Fruit fly (Drosophila melanogaster): ENCODE results near the gene Vps60.
A peak's percentile ranks its signal among the peaks of the same experiment; 100 is the strongest.

Gene Vps60

DNA sequence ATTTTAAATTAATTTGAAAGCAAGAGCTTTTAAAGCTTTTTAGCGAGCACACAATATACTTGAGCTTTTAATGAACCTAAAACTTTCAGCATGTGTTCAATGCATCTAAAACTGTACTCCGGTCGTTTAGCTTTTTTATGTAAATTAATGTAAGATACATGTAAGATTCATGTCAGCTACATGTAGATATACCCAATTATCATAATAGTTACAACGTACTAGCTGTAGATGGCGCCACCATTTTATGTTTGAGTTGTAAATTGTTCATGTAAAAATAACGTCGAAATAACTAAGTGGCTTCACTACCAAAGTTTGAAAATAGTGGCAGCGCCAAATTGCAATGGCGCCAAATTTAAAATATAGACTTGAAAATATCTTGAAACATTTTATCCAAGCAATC, 24.5 kb downstream of the Vps60 start:
- TF ChIP-seq CG8301 (tag; optimal IDR thresholded peaks at IDR 0.05) (peak; percentile 25), CG8159 (tag; optimal IDR thresholded peaks at IDR 0.05) (peak; percentile 47), Snoo (tag; optimal IDR thresholded peaks at IDR 0.05) (no peak)

- TF ChIP-seq Pif1A (GFP tag; optimal IDR thresholded peaks at IDR 0.05) (no peak), CG13204 (GFP tag; optimal IDR thresholded peaks at IDR 0.05) (peak; percentile 53), CG34367 (tag; optimal IDR thresholded peaks at IDR 0.05) (no peak), EcR (GFP tag; optimal IDR thresholded peaks at IDR 0.05) (peak; percentile 32)
Measured at dm6 chr3L:17595810-17596561, 25.4 kb downstream of the Vps60 start.

DNA sequence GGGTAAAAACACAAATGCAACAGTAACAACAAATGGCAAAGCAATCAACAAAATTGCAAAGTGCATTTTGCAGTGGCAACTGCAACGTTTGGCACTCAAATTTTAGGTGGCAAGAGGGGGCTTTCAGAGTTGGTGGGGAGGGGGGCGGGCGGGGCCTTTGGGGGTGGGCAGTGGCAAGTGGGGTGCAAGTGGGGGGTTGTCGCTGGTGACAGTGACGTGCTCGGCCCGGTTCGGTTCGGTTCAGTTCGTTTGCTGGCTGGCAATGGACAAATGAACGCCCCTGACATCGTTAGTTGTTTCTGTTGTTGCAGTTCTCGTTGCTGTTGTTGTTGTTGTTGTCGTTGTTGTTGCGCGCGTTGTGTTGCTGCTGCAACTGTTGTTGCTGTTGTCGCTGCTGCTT, 28.3 kb downstream of the Vps60 start:
- TF ChIP-seq CG9948 (tag; optimal IDR thresholded peaks at IDR 0.05) = no peak
- no peak for TF ChIP-seq CG14655 (GFP tag; optimal IDR thresholded peaks at IDR 0.05)
- TF ChIP-seq CG4496 (GFP tag; IDR thresholded peaks at IDR 0.05) = 0 out of 3 replicates have a peak, but pooled peaks have one; percentile 31
- TF ChIP-seq CG15710 (tag; optimal IDR thresholded peaks at IDR 0.05) = no peak
- TF ChIP-seq CG32121 (GFP tag; IDR thresholded peaks at IDR 0.05) = peak; percentile 65
- peak; percentile 34 for TF ChIP-seq CG13204 (GFP tag; optimal IDR thresholded peaks at IDR 0.05)
- no peak for TF ChIP-seq CG17806 (tag; optimal IDR thresholded peaks at IDR 0.05)
- no peak for TF ChIP-seq CG8301 (tag; optimal IDR thresholded peaks at IDR 0.05)
- peak; percentile 27; the same call in 1 of the 2 replicates for TF ChIP-seq Ets98B (GFP tag; IDR thresholded peaks at IDR 0.05)
- TF ChIP-seq fd96Ca (GFP tag; IDR thresholded peaks at IDR 0.05) = peak; percentile 52; the same call in 1 of the 3 replicates

DNA sequence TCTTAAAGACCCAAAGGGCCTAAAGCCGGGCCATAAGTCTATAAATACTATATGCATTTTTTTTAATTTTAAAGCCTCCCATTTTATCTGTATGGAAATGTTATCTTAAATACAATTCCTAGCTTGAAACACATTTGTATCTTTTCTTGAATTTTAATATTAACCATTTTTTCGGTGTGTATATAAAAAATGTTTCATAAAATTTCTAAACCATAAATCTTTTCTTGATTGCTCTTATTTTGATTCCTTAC, 30.3 kb downstream of the Vps60 start:
- no peak for TF ChIP-seq fd96Ca (GFP tag; IDR thresholded peaks at IDR 0.05)
- peak; percentile 19 for TF ChIP-seq CG17806 (tag; optimal IDR thresholded peaks at IDR 0.05)
- no peak for TF ChIP-seq CG4496 (GFP tag; IDR thresholded peaks at IDR 0.05)
- no peak for TF ChIP-seq Pif1B (GFP tag; optimal IDR thresholded peaks at IDR 0.05)
- TF ChIP-seq D1 (tag; optimal IDR thresholded peaks at IDR 0.05) = peak; percentile 58
- TF ChIP-seq Snoo (tag; optimal IDR thresholded peaks at IDR 0.05) = no peak
- TF ChIP-seq CG8159 (tag; optimal IDR thresholded peaks at IDR 0.05) = peak; percentile 55
- TF ChIP-seq CG14655 (GFP tag; optimal IDR thresholded peaks at IDR 0.05) = no peak
- peak; percentile 42 for TF ChIP-seq CG9948 (tag; optimal IDR thresholded peaks at IDR 0.05)
- peak; percentile 6 for TF ChIP-seq CG15710 (tag; optimal IDR thresholded peaks at IDR 0.05)

DNA sequence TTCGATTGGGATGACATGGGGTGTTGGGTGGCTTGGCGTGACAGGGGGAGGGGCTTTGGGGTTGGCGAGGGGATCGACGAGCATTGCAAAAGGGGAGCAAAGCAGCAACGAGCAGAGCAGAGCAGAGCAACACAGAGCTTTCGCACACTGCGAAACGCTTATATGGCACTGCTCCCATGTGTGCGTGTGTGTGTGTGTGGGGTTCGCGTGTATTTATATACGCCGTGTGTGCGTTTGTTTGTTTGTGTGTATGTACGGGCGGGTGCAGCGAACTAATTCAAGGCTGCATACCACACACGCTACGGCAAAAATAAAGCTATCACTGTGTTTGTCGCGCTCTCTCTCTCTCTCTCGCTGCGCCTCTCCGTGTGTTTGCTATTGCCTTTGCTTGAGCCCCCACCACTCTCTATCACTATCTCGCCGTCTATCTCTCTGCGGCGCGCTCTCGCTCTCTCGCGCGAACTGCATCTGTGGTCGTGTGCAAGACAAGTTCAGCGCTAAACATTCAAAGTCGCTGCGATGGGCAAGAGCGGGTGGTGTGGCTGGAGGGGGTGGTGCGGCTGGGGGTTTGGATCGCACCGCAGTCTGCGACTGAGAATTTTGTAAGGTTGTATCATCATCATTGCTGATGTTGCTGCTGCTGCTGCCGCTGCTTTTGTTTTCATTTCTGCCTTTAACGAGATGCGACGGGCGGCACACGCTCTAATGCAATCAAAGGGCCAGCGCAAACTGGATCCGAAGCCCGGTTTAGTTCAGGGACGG, 30.8 kb downstream of the Vps60 start:
- TF ChIP-seq CG8159 (tag; optimal IDR thresholded peaks at IDR 0.05) (no peak), CG32121 (GFP tag; IDR thresholded peaks at IDR 0.05) (peak; percentile 66; the same call in 1 of the 2 replicates), CG12605 (GFP tag; IDR thresholded peaks at IDR 0.05) (peak; percentile 15; the same call in 1 of the 2 replicates), CG13204 (GFP tag; optimal IDR thresholded peaks at IDR 0.05) (peak; percentile 97), CG17806 (tag; optimal IDR thresholded peaks at IDR 0.05) (no peak), CG14655 (GFP tag; optimal IDR thresholded peaks at IDR 0.05) (no peak), CG8301 (tag; optimal IDR thresholded peaks at IDR 0.05) (no peak), CG4496 (GFP tag; IDR thresholded peaks at IDR 0.05) (peak; percentile 68; the same call in 2 of the 3 replicates), CG34367 (tag; optimal IDR thresholded peaks at IDR 0.05) (no peak), CG15710 (tag; optimal IDR thresholded peaks at IDR 0.05) (no peak), D1 (tag; optimal IDR thresholded peaks at IDR 0.05) (no peak), rn (GFP tag; IDR thresholded peaks at IDR 0.05) (no peak), Pif1A (GFP tag; optimal IDR thresholded peaks at IDR 0.05) (no peak), Ets98B (GFP tag; IDR thresholded peaks at IDR 0.05) (peak; percentile 70; the same call in 1 of the 2 replicates), gl (tag; optimal IDR thresholded peaks at IDR 0.05) (no peak), fd96Ca (GFP tag; IDR thresholded peaks at IDR 0.05) (peak; percentile 54; the same call in 1 of the 3 replicates), Pif1B (GFP tag; optimal IDR thresholded peaks at IDR 0.05) (no peak), CG10348 (GFP tag; IDR thresholded peaks at IDR 0.05) (no peak), Snoo (tag; optimal IDR thresholded peaks at IDR 0.05) (peak; percentile 23), EcR (GFP tag; optimal IDR thresholded peaks at IDR 0.05) (peak; percentile 100), CG9948 (tag; optimal IDR thresholded peaks at IDR 0.05) (no peak)

dm6 chr3L:17590049-17590448, 31.4 kb downstream of the Vps60 start:
- no peak for TF ChIP-seq D1 (tag; optimal IDR thresholded peaks at IDR 0.05)
- peak; percentile 22 for TF ChIP-seq CG15710 (tag; optimal IDR thresholded peaks at IDR 0.05)
- no peak for TF ChIP-seq Pif1A (GFP tag; optimal IDR thresholded peaks at IDR 0.05)
- no peak for TF ChIP-seq EcR (GFP tag; optimal IDR thresholded peaks at IDR 0.05)
- no peak for TF ChIP-seq Snoo (tag; optimal IDR thresholded peaks at IDR 0.05)
- TF ChIP-seq fd96Ca (GFP tag; IDR thresholded peaks at IDR 0.05) = no peak
- TF ChIP-seq gl (tag; optimal IDR thresholded peaks at IDR 0.05) = peak; percentile 19
- peak; percentile 41 for TF ChIP-seq CG14655 (GFP tag; optimal IDR thresholded peaks at IDR 0.05)
- no peak for TF ChIP-seq CG4496 (GFP tag; IDR thresholded peaks at IDR 0.05)
- no peak for TF ChIP-seq Pif1B (GFP tag; optimal IDR thresholded peaks at IDR 0.05)
- TF ChIP-seq CG13204 (GFP tag; optimal IDR thresholded peaks at IDR 0.05) = no peak
- peak; percentile 18 for TF ChIP-seq CG34367 (tag; optimal IDR thresholded peaks at IDR 0.05)
- TF ChIP-seq CG8301 (tag; optimal IDR thresholded peaks at IDR 0.05) = peak; percentile 29
- peak; percentile 59 for TF ChIP-seq CG8159 (tag; optimal IDR thresholded peaks at IDR 0.05)
- TF ChIP-seq CG9948 (tag; optimal IDR thresholded peaks at IDR 0.05) = peak; percentile 50
- peak; percentile 45 for TF ChIP-seq CG17806 (tag; optimal IDR thresholded peaks at IDR 0.05)
- TF ChIP-seq rn (GFP tag; IDR thresholded peaks at IDR 0.05) = no peak
- no peak for TF ChIP-seq CG32121 (GFP tag; IDR thresholded peaks at IDR 0.05)
